Fruit fly (Drosophila melanogaster) whole organism, embryonic: ENCODE results near the gene dock.

Experiments
- Atf3 ChIP-seq: fragments of 200-800 bp; sonication (Bioruptor generic); optimal IDR thresholded peaks from 3 replicates; lab custom pipeline; 2016; ENCODE audit warnings: missing biosample characterization, missing genetic modification characterization
- B-H1 ChIP-seq: fragments of 200-800 bp; sonication (Bioruptor generic); IDR thresholded peaks from 3 replicates; pipeline ENCODE4 v1.3.6; 2022; ENCODE audit warnings: missing biosample characterization, missing genetic modification characterization
- BEAF-32 ChIP-seq: fragments of 200-800 bp; sonication (Bioruptor generic); optimal IDR thresholded peaks from 3 replicates; lab custom pipeline; 2017; ENCODE audit warnings: missing biosample characterization, missing genetic modification characterization, mild to moderate bottlenecking, moderate library complexity, missing genetic modification reagents
- CG10462 ChIP-seq: fragments of 200-800 bp; sonication (Bioruptor generic); optimal IDR thresholded peaks from 2 replicates; lab custom pipeline; 2016; ENCODE audit warnings: missing biosample characterization, missing genetic modification characterization
- CG11093 ChIP-seq: fragments of 200-800 bp; sonication (Bioruptor generic); IDR thresholded peaks from 3 replicates; pipeline ENCODE4 v1.3.6; 2022; ENCODE audit warnings: missing biosample characterization, missing genetic modification characterization
- CG11398 ChIP-seq: fragments of 200-800 bp; sonication (Bioruptor generic); optimal IDR thresholded peaks from 2 replicates; lab custom pipeline; 2016; ENCODE audit warnings: missing biosample characterization, missing genetic modification characterization
- CG11456 ChIP-seq: fragments of 200-800 bp; sonication (Bioruptor generic); IDR thresholded peaks from 3 replicates; pipeline ENCODE4 v1.3.6; 2022; ENCODE audit warnings: missing biosample characterization, missing genetic modification characterization
- CG11560 ChIP-seq: fragments of 200-800 bp; sonication (Bioruptor generic); IDR thresholded peaks from 3 replicates; pipeline ENCODE4 v1.3.6; 2022; ENCODE audit warnings: missing biosample characterization, missing genetic modification characterization
- CG12769 ChIP-seq: fragments of 200-800 bp; sonication (Bioruptor generic); optimal IDR thresholded peaks from 2 replicates; lab custom pipeline; 2019; ENCODE audit warnings: missing biosample characterization, mild to moderate bottlenecking, missing genetic modification characterization, moderate library complexity
- CG14965 ChIP-seq: fragments of 200-800 bp; sonication (Bioruptor generic); optimal IDR thresholded peaks from 2 replicates; lab custom pipeline; 2016; ENCODE audit warnings: missing biosample characterization, missing genetic modification characterization, borderline replicate concordance
- CG1792 ChIP-seq: fragments of 200-800 bp; sonication (Bioruptor generic); optimal IDR thresholded peaks from 2 replicates; lab custom pipeline; 2016; ENCODE audit warnings: missing biosample characterization, missing genetic modification characterization
- CG2889 ChIP-seq: fragments of 200-800 bp; sonication (Bioruptor generic); IDR thresholded peaks from 3 replicates; pipeline ENCODE4 v1.3.6; 2022; ENCODE audit warnings: missing biosample characterization, missing genetic modification characterization
- CG32532 ChIP-seq: fragments of 200-800 bp; sonication (Bioruptor generic); IDR thresholded peaks from 2 replicates; pipeline ENCODE4 v1.3.6; 2022; ENCODE audit warnings: missing biosample characterization, missing genetic modification characterization
- CG32772 ChIP-seq: fragments of 200-800 bp; sonication (Bioruptor generic); IDR thresholded peaks from 2 replicates; pipeline ENCODE4 v1.3.6; 2022; ENCODE audit warnings: missing biosample characterization, missing genetic modification characterization
- CG4820 ChIP-seq: fragments of 200-800 bp; sonication (Bioruptor generic); optimal IDR thresholded peaks from 3 replicates; lab custom pipeline; 2016; ENCODE audit warnings: missing biosample characterization, missing genetic modification characterization
- CG6654 ChIP-seq: fragments of 200-800 bp; sonication (Bioruptor generic); optimal IDR thresholded peaks from 2 replicates; lab custom pipeline; 2017; ENCODE audit warnings: missing biosample characterization, mild to moderate bottlenecking, missing genetic modification characterization
- CG8765 ChIP-seq: fragments of 200-800 bp; sonication (Bioruptor generic); IDR thresholded peaks from 2 replicates; pipeline ENCODE4 v1.3.6; 2022; ENCODE audit warnings: missing biosample characterization, missing genetic modification characterization
- CG9609 ChIP-seq: fragments of 200-800 bp; sonication (Bioruptor generic); optimal IDR thresholded peaks from 3 replicates; lab custom pipeline; 2016; ENCODE audit warnings: missing biosample characterization, missing genetic modification characterization
- Dek ChIP-seq: fragments of 200-800 bp; sonication (Bioruptor generic); optimal IDR thresholded peaks from 3 replicates; lab custom pipeline; 2019; ENCODE audit warnings: missing biosample characterization, mild to moderate bottlenecking, missing genetic modification characterization, moderate library complexity
- Dll ChIP-seq: fragments of 200-800 bp; sonication (Bioruptor generic); IDR thresholded peaks from 4 replicates; pipeline ENCODE4 v1.3.6; 2022; ENCODE audit warnings: missing biosample characterization, missing genetic modification characterization; ENCODE audit not compliant: partially characterized antibody
- Drgx ChIP-seq: fragments of 200-800 bp; sonication (Bioruptor generic); IDR thresholded peaks from 2 replicates; pipeline ENCODE4 v1.3.6; 2022; ENCODE audit warnings: missing biosample characterization, missing genetic modification characterization
- Eip74EF ChIP-seq, 2 experiments: fragments of 200-800 bp in 1 of 2; fragments of >200 bp in 1 of 2; sonication (Bioruptor generic) in 1 of 2; optimal IDR thresholded peaks; 2 replicates each; lab custom pipeline; 2017 to 2019; ENCODE audit warnings: missing biosample characterization in 2 of 2, missing genetic modification characterization in 2 of 2, mild to moderate bottlenecking in 1 of 2, moderate library complexity in 1 of 2
- Ets65A ChIP-seq: fragments of 200-800 bp; sonication (Bioruptor generic); peaks from one replicate; lab custom pipeline; 2016; ENCODE audit warnings: missing biosample characterization, missing genetic modification characterization
- Ets97D ChIP-seq: fragments of 200-800 bp; sonication (Bioruptor generic); optimal IDR thresholded peaks from 3 replicates; lab custom pipeline; 2016; ENCODE audit warnings: missing biosample characterization, missing genetic modification characterization
- Fer3 ChIP-seq: fragments of 200-800 bp; sonication (Bioruptor generic); optimal IDR thresholded peaks from 2 replicates; lab custom pipeline; 2018; ENCODE audit warnings: missing biosample characterization, mild to moderate bottlenecking, missing genetic modification characterization, moderate library complexity
- HHEX ChIP-seq: fragments of 200-800 bp; sonication (Bioruptor generic); optimal IDR thresholded peaks from 3 replicates; lab custom pipeline; 2017; ENCODE audit warnings: missing biosample characterization, mild to moderate bottlenecking, missing genetic modification characterization, missing genetic modification reagents
- Hr78 ChIP-seq, 2 experiments: fragments of 200-800 bp in 1 of 2; fragments of >200 bp in 1 of 2; sonication (Bioruptor generic) in 1 of 2; optimal IDR thresholded peaks; 2 replicates each; lab custom pipeline; 2017 to 2019; ENCODE audit warnings: missing biosample characterization in 2 of 2, missing genetic modification characterization in 2 of 2, mild to moderate bottlenecking in 1 of 2, moderate library complexity in 1 of 2
- Jarid2 ChIP-seq: fragments of 200-800 bp; sonication (Bioruptor generic); optimal IDR thresholded peaks from 3 replicates; lab custom pipeline; 2017; ENCODE audit warnings: mild to moderate bottlenecking, missing biosample characterization, missing genetic modification reagents, missing genetic modification characterization
- Lim3 ChIP-seq: fragments of 200-800 bp; sonication (Bioruptor generic); IDR thresholded peaks from 2 replicates; pipeline ENCODE4 v1.3.6; 2022; ENCODE audit warnings: missing biosample characterization, missing genetic modification characterization
- Six4 ChIP-seq: fragments of 200-800 bp; sonication (Bioruptor generic); optimal IDR thresholded peaks from 2 replicates; lab custom pipeline; 2016; ENCODE audit warnings: missing biosample characterization, missing genetic modification characterization
- TFAM ChIP-seq: fragments of 200-800 bp; sonication (Bioruptor generic); optimal IDR thresholded peaks from 2 replicates; lab custom pipeline; 2017; ENCODE audit warnings: missing biosample characterization, missing genetic modification characterization, inconsistent platforms
- Xbp1 ChIP-seq: fragments of 200-800 bp; sonication (Bioruptor generic); optimal IDR thresholded peaks from 3 replicates; lab custom pipeline; 2016; ENCODE audit warnings: missing biosample characterization, mild to moderate bottlenecking, missing genetic modification characterization
- bowl ChIP-seq: fragments of 200-800 bp; sonication (Bioruptor generic); IDR thresholded peaks from 2 replicates; pipeline ENCODE4 v1.3.6; 2022; ENCODE audit warnings: missing biosample characterization, missing genetic modification characterization
- br ChIP-seq: fragments of >200 bp; optimal IDR thresholded peaks from 2 replicates; lab custom pipeline; 2017
- btn ChIP-seq: fragments of 200-800 bp; sonication (Bioruptor generic); optimal IDR thresholded peaks from 2 replicates; lab custom pipeline; 2016; ENCODE audit warnings: missing biosample characterization, missing genetic modification characterization
- disco-r ChIP-seq: fragments of 200-800 bp; sonication (Bioruptor generic); optimal IDR thresholded peaks from 2 replicates; lab custom pipeline; 2016; ENCODE audit warnings: missing biosample characterization, missing genetic modification characterization
- gem ChIP-seq: fragments of 200-800 bp; sonication (Bioruptor generic); optimal IDR thresholded peaks from 2 replicates; lab custom pipeline; 2019; ENCODE audit warnings: missing biosample characterization, mild to moderate bottlenecking, missing genetic modification characterization, moderate library complexity
- lbe ChIP-seq: fragments of 200-800 bp; sonication (Bioruptor generic); optimal IDR thresholded peaks from 2 replicates; lab custom pipeline; 2016; ENCODE audit warnings: missing biosample characterization, mild to moderate bottlenecking, missing genetic modification characterization
- lilli ChIP-seq: fragments of 200-800 bp; sonication (Bioruptor generic); optimal IDR thresholded peaks from 3 replicates; lab custom pipeline; 2016; ENCODE audit warnings: missing biosample characterization, missing genetic modification characterization
- maf-S ChIP-seq: fragments of 200-800 bp; sonication (Bioruptor generic); optimal IDR thresholded peaks from 2 replicates; lab custom pipeline; 2016; ENCODE audit warnings: missing biosample characterization, missing genetic modification characterization
- nom ChIP-seq: fragments of 200-800 bp; sonication (Bioruptor generic); optimal IDR thresholded peaks from 2 replicates; lab custom pipeline; 2017; ENCODE audit warnings: missing biosample characterization, missing genetic modification characterization, mild to moderate bottlenecking, moderate library complexity, missing genetic modification reagents
- onecut ChIP-seq: fragments of 200-800 bp; sonication (Bioruptor generic); IDR thresholded peaks from 2 replicates; pipeline ENCODE4 v1.3.6; 2022; ENCODE audit warnings: missing biosample characterization, missing genetic modification characterization
- prd ChIP-seq, 3 experiments: fragments of >200 bp in 2 of 3; fragments of 200-800 bp in 1 of 3; sonication (Bioruptor generic) in 1 of 3; optimal IDR thresholded peaks in 2 of 3; IDR thresholded peaks in 1 of 3; 2 replicates in 2 of 3; 3 replicates in 1 of 3; pipeline versions ENCODE4 v1.3.6 to Lab custom; 2017 to 2022; ENCODE audit warnings: missing biosample characterization in 1 of 3, missing genetic modification characterization in 1 of 3
- pzg ChIP-seq: fragments of 200-800 bp; sonication (Bioruptor generic); optimal IDR thresholded peaks from 3 replicates; lab custom pipeline; 2018; ENCODE audit warnings: missing biosample characterization, mild to moderate bottlenecking, missing genetic modification characterization, moderate library complexity
- seq ChIP-seq: fragments of 200-800 bp; sonication (Bioruptor generic); IDR thresholded peaks from 2 replicates; pipeline ENCODE4 v1.3.6; 2022; ENCODE audit warnings: missing biosample characterization, missing genetic modification characterization
- so ChIP-seq: fragments of 200-800 bp; sonication (Bioruptor generic); IDR thresholded peaks from 3 replicates; pipeline ENCODE4 v1.3.6; 2022; ENCODE audit warnings: missing biosample characterization, missing genetic modification characterization
- vvl ChIP-seq: fragments of 200-800 bp; sonication (Bioruptor generic); IDR thresholded peaks from 2 replicates; pipeline ENCODE4 v1.3.6; 2022; ENCODE audit warnings: missing biosample characterization, missing genetic modification characterization
- zen ChIP-seq: fragments of 200-800 bp; sonication (Bioruptor generic); optimal IDR thresholded peaks from 3 replicates; lab custom pipeline; 2018; ENCODE audit warnings: missing biosample characterization, mild to moderate bottlenecking, missing genetic modification characterization, moderate library complexity
- zfh2 ChIP-seq: fragments of 200-800 bp; sonication (Bioruptor generic); optimal IDR thresholded peaks from 2 replicates; lab custom pipeline; 2016; ENCODE audit warnings: missing biosample characterization, missing genetic modification characterization

dock gene

DNA sequence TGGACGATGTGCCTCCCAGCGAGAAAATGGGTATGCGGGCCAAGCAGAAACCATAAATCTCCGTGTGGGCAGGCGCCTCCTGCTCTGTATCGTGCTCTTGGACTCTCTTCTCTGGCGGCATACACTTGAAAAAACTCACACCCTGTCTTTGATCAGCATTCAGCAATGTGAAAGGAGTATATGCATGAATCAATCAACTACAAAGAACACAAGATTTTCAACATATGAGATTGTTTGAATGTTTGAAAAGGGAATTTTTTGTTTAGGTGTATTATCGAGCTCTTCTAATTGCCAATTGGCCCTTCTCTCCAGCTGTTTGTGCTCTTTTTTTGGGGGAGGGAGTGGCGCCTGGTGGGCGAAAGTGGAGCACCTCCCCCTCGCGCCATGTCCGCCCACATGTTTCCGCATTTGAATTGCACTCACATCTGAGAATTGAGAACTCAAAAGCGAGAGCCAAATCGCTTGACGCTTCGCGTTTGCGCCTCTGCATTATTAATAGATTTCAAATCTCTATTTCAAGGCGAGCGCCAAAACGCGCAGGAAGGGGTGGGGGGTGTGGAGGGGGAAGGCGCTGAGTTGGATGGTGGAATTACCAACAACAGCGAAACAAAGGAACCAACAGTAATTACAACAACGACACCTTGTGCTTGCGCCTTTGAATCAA lies 19.7 kb downstream of the dock start (continued):
- TF ChIP-seq gem = peak; percentile 91
- TF ChIP-seq Hr78 (GFP tag; optimal IDR thresholded peaks at IDR 0.05; lab: Kevin White, UChicago) = peak in 1 of 2 experiments; percentile 26
- TF ChIP-seq CG32532 (GFP tag; lab: Robert Waterston, UW) = peak; percentile 94
- TF ChIP-seq vvl (GFP tag; lab: Robert Waterston, UW) = peak; percentile 95
- TF ChIP-seq zen (tag; lab: Kevin White, UChicago) = peak; percentile 28
- peak; percentile 98 for TF ChIP-seq Ets65A (GFP tag; lab: Kevin White, UChicago)
- TF ChIP-seq br (lab: Kevin White, UChicago) = no peak
- peak; percentile 66; the same call in 1 of the 2 replicates for TF ChIP-seq bowl (GFP tag; lab: Robert Waterston, UW)
- peak; percentile 35 for TF ChIP-seq CG14965
- no peak for TF ChIP-seq Jarid2 (GFP tag; lab: Kevin White, UChicago)
- peak; percentile 78 for TF ChIP-seq CG11560 (tag; lab: Robert Waterston, UW)
- peak; percentile 58 for TF ChIP-seq CG6654 (GFP tag; lab: Kevin White, UChicago)
- TF ChIP-seq onecut (GFP tag; lab: Robert Waterston, UW) = peak; percentile 76
- TF ChIP-seq BEAF-32 (GFP tag; lab: Kevin White, UChicago) = no peak
- TF ChIP-seq CG1792 = peak; percentile 87
- peak; percentile 16 for TF ChIP-seq CG10462 (GFP tag; lab: Kevin White, UChicago)
- peak; percentile 92 for TF ChIP-seq CG11456 (GFP tag; lab: Robert Waterston, UW)
- peak; percentile 6 for TF ChIP-seq pzg (GFP tag; lab: Kevin White, UChicago)
- peak; percentile 81 for TF ChIP-seq Atf3
- TF ChIP-seq btn (GFP tag; lab: Kevin White, UChicago) = peak; percentile 83
- no peak for TF ChIP-seq TFAM (GFP tag; lab: Kevin White, UChicago)
- peak; percentile 74 for TF ChIP-seq maf-S
- peak; percentile 80 for TF ChIP-seq Six4 (GFP tag; lab: Kevin White, UChicago)
- TF ChIP-seq lilli (GFP tag; lab: Kevin White, UChicago) = peak; percentile 88
- peak; percentile 90 for TF ChIP-seq Xbp1
- TF ChIP-seq CG8765 = 0 out of 2 replicates have a peak, but pooled peaks have one; percentile 12
- peak in 1 of 2 experiments; percentile 82 for TF ChIP-seq Eip74EF (GFP tag; optimal IDR thresholded peaks at IDR 0.05; lab: Kevin White, UChicago)
- TF ChIP-seq Fer3 = peak; percentile 91
- TF ChIP-seq HHEX (GFP tag; lab: Kevin White, UChicago) = peak; percentile 90
- peak; percentile 85 for TF ChIP-seq zfh2 (GFP tag; lab: Kevin White, UChicago)
- TF ChIP-seq CG4820 (GFP tag; lab: Kevin White, UChicago) = peak; percentile 82
- TF ChIP-seq CG2889 (GFP tag; lab: Robert Waterston, UW) = peak; percentile 84
- peak; percentile 85 for TF ChIP-seq B-H1 (GFP tag; lab: Robert Waterston, UW)
- peak; percentile 87; the same call in 2 of the 3 replicates for TF ChIP-seq CG11093 (GFP tag; lab: Robert Waterston, UW)
- no peak for TF ChIP-seq prd (optimal IDR thresholded peaks at IDR 0.05; lab: Kevin White, UChicago)
- peak; percentile 91 for TF ChIP-seq prd (GFP tag; IDR thresholded peaks at IDR 0.05; lab: Robert Waterston, UW)
- peak; percentile 26 for TF ChIP-seq lbe (GFP tag; lab: Kevin White, UChicago)
- peak; percentile 81 for TF ChIP-seq seq (GFP tag; lab: Robert Waterston, UW)
- peak; percentile 90 for TF ChIP-seq Drgx
- TF ChIP-seq CG9609 (GFP tag; lab: Kevin White, UChicago) = peak; percentile 88
- peak; percentile 73 for TF ChIP-seq disco-r (GFP tag; lab: Kevin White, UChicago)
- TF ChIP-seq Ets97D (GFP tag; lab: Kevin White, UChicago) = peak; percentile 59
- peak; percentile 66 for TF ChIP-seq Lim3 (GFP tag; lab: Robert Waterston, UW)
- peak; percentile 71 for TF ChIP-seq CG11398 (GFP tag; lab: Kevin White, UChicago)
- TF ChIP-seq Dll (GFP tag; lab: Robert Waterston, UW) = no peak
- TF ChIP-seq CG12769 (tag; lab: Kevin White, UChicago) = peak; percentile 95
- TF ChIP-seq CG32772 (GFP tag; lab: Robert Waterston, UW) = peak; percentile 83
- TF ChIP-seq so (GFP tag; lab: Robert Waterston, UW) = peak; percentile 91
- no peak for TF ChIP-seq nom (GFP tag; lab: Kevin White, UChicago)
- TF ChIP-seq Dek (tag; lab: Kevin White, UChicago) = peak; percentile 84
